Worm (Caenorhabditis elegans): ENCODE measurements around the gene slc-17.1.

slc-17.1 gene

DNA sequence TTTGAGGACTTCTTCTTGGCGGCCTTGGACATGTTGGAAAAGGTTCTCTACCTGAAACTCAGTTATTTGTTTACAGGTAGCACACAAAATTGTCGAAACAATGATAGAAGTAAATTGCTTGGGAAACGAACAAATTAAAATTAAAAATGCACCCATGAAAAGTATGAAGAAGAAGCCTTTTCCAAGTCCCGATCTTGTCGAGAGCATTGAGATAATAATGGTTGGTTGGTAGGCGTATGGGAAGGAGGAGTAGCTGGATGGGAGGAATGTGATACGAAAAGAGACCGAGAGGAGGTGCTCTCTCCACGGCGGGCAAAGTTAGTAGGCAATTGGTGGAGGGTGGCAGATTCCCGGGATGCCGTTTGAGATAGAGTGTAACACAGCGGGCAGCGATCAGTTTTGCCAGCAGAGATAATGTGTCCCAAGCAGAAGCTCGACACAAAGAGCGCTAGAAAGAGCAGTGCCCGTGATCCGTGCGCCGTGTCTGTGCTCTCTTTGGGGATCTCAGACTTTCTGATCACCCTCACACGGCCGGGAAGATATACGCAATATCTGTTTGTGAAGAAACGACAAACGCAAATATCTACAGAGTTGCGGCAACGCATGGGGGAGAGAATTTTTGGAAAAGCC lies 8.1 kb downstream of the slc-17.1 start, which contains the start of gene mlc-2:
TSS of gene mlc-2 (minus strand) at position 51 of the 630 bp plus-strand sequence.
- TF ChIP-seq npax-4 (tag; optimal IDR thresholded peaks at IDR 0.05) (no peak), unc-3 (GFP tag; conservative IDR thresholded peaks at IDR 0.05) (0 out of 2 replicates have a peak, but pooled peaks have one; percentile 16), unc-3 (tag; optimal IDR thresholded peaks at IDR 0.05) (no peak), pat-9 (tag; optimal IDR thresholded peaks at IDR 0.05) (peak; percentile 24), ref-2 (tag; optimal IDR thresholded peaks at IDR 0.05) (peak; percentile 19), tbx-7 (tag; optimal IDR thresholded peaks at IDR 0.05) (no peak), ceh-18 (tag; optimal IDR thresholded peaks at IDR 0.05) (peak; percentile 93), eyg-1 (tag; optimal IDR thresholded peaks at IDR 0.05) (no peak), ceh-19 (GFP tag; optimal IDR thresholded peaks at IDR 0.05) (no peak), fax-1 (tag; optimal IDR thresholded peaks at IDR 0.05) (no peak), unc-86 (tag; optimal IDR thresholded peaks at IDR 0.05) (no peak), zip-5 (tag; optimal IDR thresholded peaks at IDR 0.05) (no peak), ets-4 (tag; optimal IDR thresholded peaks at IDR 0.05) (no peak), madf-2 (tag; optimal IDR thresholded peaks at IDR 0.05) (no peak), C38D4.7 (GFP tag; optimal IDR thresholded peaks at IDR 0.05) (no peak), pha-2 (tag; optimal IDR thresholded peaks at IDR 0.05) (no peak), hlh-30 (tag; optimal IDR thresholded peaks at IDR 0.05; ENCODE audit: insufficient read depth) (no peak), rnt-1 (tag; optimal IDR thresholded peaks at IDR 0.05) (peak; percentile 78), Y22D7AL.16 (tag; optimal IDR thresholded peaks at IDR 0.05) (no peak), hlh-15 (tag; optimal IDR thresholded peaks at IDR 0.05) (no peak), ceh-31 (tag; optimal IDR thresholded peaks at IDR 0.05) (no peak), pros-1 (tag; optimal IDR thresholded peaks at IDR 0.05) (no peak), K09A11.1 (tag; optimal IDR thresholded peaks at IDR 0.05; ENCODE audit: insufficient read depth) (no peak), nhr-11 (tag; optimal IDR thresholded peaks at IDR 0.05) (no peak), hlh-13 (GFP tag; optimal IDR thresholded peaks at IDR 0.05) (no peak), sox-2 (GFP tag; IDR thresholded peaks at IDR 0.05) (no peak), pqm-1 (tag; optimal IDR thresholded peaks at IDR 0.05) (no peak), ceh-6 (GFP tag; optimal IDR thresholded peaks at IDR 0.05) (no peak), elt-2 (tag; optimal IDR thresholded peaks at IDR 0.05) (no peak), syd-9 (tag; optimal IDR thresholded peaks at IDR 0.05) (peak; percentile 58), nfya-1 (tag; optimal IDR thresholded peaks at IDR 0.05) (no peak), K02D7.2 (tag; optimal IDR thresholded peaks at IDR 0.05) (no peak), dmd-4 (tag; optimal IDR thresholded peaks at IDR 0.05; ENCODE audit: borderline replicate concordance) (no peak), ceh-24 (tag; optimal IDR thresholded peaks at IDR 0.05) (no peak), hlh-8 (tag; optimal IDR thresholded peaks at IDR 0.05) (no peak), sdc-2 (tag; optimal IDR thresholded peaks at IDR 0.05) (peak; percentile 33), hlh-6 (tag; optimal IDR thresholded peaks at IDR 0.05) (peak; percentile 8), mec-3 (tag; optimal IDR thresholded peaks at IDR 0.05; ENCODE audit: borderline replicate concordance) (no peak), ceh-34 (tag; optimal IDR thresholded peaks at IDR 0.05) (peak; percentile 72), ceh-22 (tag; optimal IDR thresholded peaks at IDR 0.05) (no peak), ceh-30 (tag; optimal IDR thresholded peaks at IDR 0.05) (no peak), ceh-45 (GFP tag; IDR thresholded peaks at IDR 0.05) (no peak), ceh-2 (tag; optimal IDR thresholded peaks at IDR 0.05) (no peak), fkh-6 (tag; optimal IDR thresholded peaks at IDR 0.05) (no peak), pag-3 (tag; optimal IDR thresholded peaks at IDR 0.05; ENCODE audit: borderline replicate concordance) (no peak), ceh-48 (tag; optimal IDR thresholded peaks at IDR 0.05) (no peak), elt-4 (tag; optimal IDR thresholded peaks at IDR 0.05) (no peak), tbx-2 (tag; optimal IDR thresholded peaks at IDR 0.05) (peak; percentile 39), ama-1 (optimal IDR thresholded peaks at IDR 0.05) (no peak), nhr-232 (tag; optimal IDR thresholded peaks at IDR 0.05) (no peak), ttx-3 (tag; optimal IDR thresholded peaks at IDR 0.05) (no peak), che-1 (tag; optimal IDR thresholded peaks at IDR 0.05) (no peak), lim-6 (tag; optimal IDR thresholded peaks at IDR 0.05) (no peak), ceh-14 (tag; optimal IDR thresholded peaks at IDR 0.05) (no peak)
